Fruit fly (Drosophila melanogaster): ENCODE data around the gene CG9922.

CG9922 gene

dm6 chr3R:14007550-14007949, 28.6 kb downstream of the CG9922 start (continued):
- TF ChIP-seq br (optimal IDR thresholded peaks at IDR 0.05) (no peak), CG5953 (GFP tag; IDR thresholded peaks at IDR 0.05) (no peak), CG3726 (GFP tag; IDR thresholded peaks at IDR 0.05) (no peak), HHEX (GFP tag; optimal IDR thresholded peaks at IDR 0.05) (no peak), sim (GFP tag; IDR thresholded peaks at IDR 0.05) (no peak), CG4282 (GFP tag; optimal IDR thresholded peaks at IDR 0.05) (no peak), CG43689 (GFP tag; IDR thresholded peaks at IDR 0.05) (no peak), CG15696 (tag; optimal IDR thresholded peaks at IDR 0.05) (peak; percentile 54), Meics (GFP tag; optimal IDR thresholded peaks at IDR 0.05) (peak; percentile 3), CG18476 (GFP tag; optimal IDR thresholded peaks at IDR 0.05) (no peak), jigr1 (GFP tag; IDR thresholded peaks at IDR 0.05) (no peak), CG4404 (GFP tag; IDR thresholded peaks at IDR 0.05) (no peak), Deaf1 (tag; optimal IDR thresholded peaks at IDR 0.05) (no peak), Sin3A (optimal IDR thresholded peaks at IDR 0.05) (no peak), CG13123 (GFP tag; optimal IDR thresholded peaks at IDR 0.05) (no peak), CG11723 (GFP tag; optimal IDR thresholded peaks at IDR 0.05) (no peak), seq (GFP tag; IDR thresholded peaks at IDR 0.05) (no peak), pho (GFP tag; optimal IDR thresholded peaks at IDR 0.05) (no peak), Ravus (GFP tag; IDR thresholded peaks at IDR 0.05) (no peak), sens (GFP tag) (no peak), slp2 (GFP tag; optimal IDR thresholded peaks at IDR 0.05) (no peak), CG15479 (GFP tag; optimal IDR thresholded peaks at IDR 0.05) (no peak), CG42726 (GFP tag; IDR thresholded peaks at IDR 0.05; ENCODE audit: partially characterized antibody) (no peak), HLHmδ (GFP tag; optimal IDR thresholded peaks at IDR 0.05) (no peak), Lim3 (GFP tag; IDR thresholded peaks at IDR 0.05) (no peak)

dm6 chr3R:14006893-14007255, 29.3 kb downstream of the CG9922 start:
- TF ChIP-seq Drgx (GFP tag; IDR thresholded peaks at IDR 0.05) (peak; percentile 6; the same call in 1 of the 2 replicates), CG18599 (GFP tag; optimal IDR thresholded peaks at IDR 0.05) (peak; percentile 30), nom (GFP tag; optimal IDR thresholded peaks at IDR 0.05) (peak; percentile 63), CG11695 (GFP tag; IDR thresholded peaks at IDR 0.05) (0 out of 3 replicates have a peak, but pooled peaks have one; percentile 32), knrl (GFP tag; IDR thresholded peaks at IDR 0.05; ENCODE audit: partially characterized antibody) (no peak), Fer1 (GFP tag; optimal IDR thresholded peaks at IDR 0.05) (peak; percentile 38), CG2712 (tag; optimal IDR thresholded peaks at IDR 0.05) (no peak), CG2678 (tag; optimal IDR thresholded peaks at IDR 0.05) (peak; percentile 25), grau (tag; optimal IDR thresholded peaks at IDR 0.05) (peak; percentile 5), Hr51 (GFP tag; optimal IDR thresholded peaks at IDR 0.05) (peak in 1 of 2 experiments; percentile 14), Med (GFP tag) (peak; percentile 51), Sox100B (GFP tag; optimal IDR thresholded peaks at IDR 0.05) (peak; percentile 15), CG4424 (GFP tag; optimal IDR thresholded peaks at IDR 0.05) (peak; percentile 10), Oli (tag; optimal IDR thresholded peaks at IDR 0.05) (peak; percentile 18), Hr78 (GFP tag; optimal IDR thresholded peaks at IDR 0.05) (peak in 1 of 2 experiments; percentile 87), Asciz (GFP tag; optimal IDR thresholded peaks at IDR 0.05) (no peak), CG11504 (tag; optimal IDR thresholded peaks at IDR 0.05) (peak; percentile 11), schlank (tag; optimal IDR thresholded peaks at IDR 0.05) (no peak), sens (GFP tag) (peak; percentile 53), scrt (GFP tag; optimal IDR thresholded peaks at IDR 0.05) (no peak), dmrt99B (tag; optimal IDR thresholded peaks at IDR 0.05) (peak; percentile 19), gem (tag; optimal IDR thresholded peaks at IDR 0.05) (peak; percentile 6)
